Fruit fly (Drosophila melanogaster): ENCODE data around the gene CG6592.

Gene CG6592

DNA sequence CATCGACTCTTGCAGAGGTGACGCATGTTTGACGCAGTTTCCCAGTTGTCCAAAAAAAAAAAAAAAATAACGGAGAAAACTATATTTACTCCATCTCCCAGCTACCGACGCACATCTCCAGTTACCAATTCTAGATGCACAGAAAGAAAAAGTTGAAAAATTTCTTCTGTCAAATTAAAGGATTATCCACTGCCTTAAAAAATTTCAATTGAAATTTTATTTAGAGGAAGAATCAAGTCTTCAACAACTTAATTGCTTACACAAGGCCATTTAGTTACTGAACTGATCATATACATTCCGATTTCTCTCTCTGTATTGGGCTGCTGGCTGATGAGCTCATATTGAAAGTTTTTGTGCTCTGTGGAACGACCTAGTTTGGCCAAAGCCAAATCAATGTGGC, 26.5 kb downstream of the CG6592 start (continued):
- TF ChIP-seq CG17328 (GFP tag; IDR thresholded peaks at IDR 0.05) (0 out of 2 replicates have a peak, but pooled peaks have one; percentile 43), kay (GFP tag; optimal IDR thresholded peaks at IDR 0.05) (no peak), tin (GFP tag; optimal IDR thresholded peaks at IDR 0.05) (no peak), CG7556 (GFP tag; optimal IDR thresholded peaks at IDR 0.05) (peak; percentile 36), esg (GFP tag; conservative IDR thresholded peaks at IDR 0.05) (0 out of 2 replicates have a peak, but pooled peaks have one; percentile 15), CG8089 (GFP tag; optimal IDR thresholded peaks at IDR 0.05) (no peak), trem (tag; optimal IDR thresholded peaks at IDR 0.05) (no peak), CG9817 (tag; optimal IDR thresholded peaks at IDR 0.05) (peak; percentile 45), CG4820 (GFP tag; optimal IDR thresholded peaks at IDR 0.05) (no peak), CG12299 (tag; optimal IDR thresholded peaks at IDR 0.05) (no peak), CG9727 (GFP tag; optimal IDR thresholded peaks at IDR 0.05) (peak; percentile 23), Gug (GFP tag; IDR thresholded peaks at IDR 0.05) (0 out of 4 replicates have a peak, but pooled peaks have one; percentile 17), CG17612 (GFP tag; IDR thresholded peaks at IDR 0.05) (no peak), CG17385 (GFP tag; optimal IDR thresholded peaks at IDR 0.05) (peak; percentile 10), CG5953 (GFP tag; IDR thresholded peaks at IDR 0.05) (no peak), tll (GFP tag; optimal IDR thresholded peaks at IDR 0.05) (no peak), Med (GFP tag) (peak; percentile 72), Hr3 (GFP tag; optimal IDR thresholded peaks at IDR 0.05) (peak; percentile 14), az2 (GFP tag; optimal IDR thresholded peaks at IDR 0.05) (peak; percentile 37), CG5180 (GFP tag; optimal IDR thresholded peaks at IDR 0.05) (no peak), croc (GFP tag; conservative IDR thresholded peaks at IDR 0.05) (peak; percentile 44; the same call in 1 of the 3 replicates), CG11560 (tag; IDR thresholded peaks at IDR 0.05) (no peak), Nf-YC (tag; optimal IDR thresholded peaks at IDR 0.05) (no peak), CG13894 (tag; optimal IDR thresholded peaks at IDR 0.05) (no peak), Doc3 (GFP tag; IDR thresholded peaks at IDR 0.05; ENCODE audit: partially characterized antibody) (no peak), pb (GFP tag; optimal IDR thresholded peaks at IDR 0.05) (no peak), CG1603 (tag; optimal IDR thresholded peaks at IDR 0.05) (peak; percentile 46), Antp (GFP tag; optimal IDR thresholded peaks at IDR 0.05) (peak; percentile 7), bsh (GFP tag; optimal IDR thresholded peaks at IDR 0.05) (peak in 1 of 2 experiments; percentile 55), HmgD (GFP tag; optimal IDR thresholded peaks at IDR 0.05) (no peak), Asciz (GFP tag; optimal IDR thresholded peaks at IDR 0.05) (no peak), CG2875 (GFP tag; optimal IDR thresholded peaks at IDR 0.05) (no peak), chif (GFP tag; optimal IDR thresholded peaks at IDR 0.05) (peak; percentile 27 to 29), Myb (GFP tag; optimal IDR thresholded peaks at IDR 0.05) (peak; percentile 11), Fer2 (tag; optimal IDR thresholded peaks at IDR 0.05) (no peak), hkb (optimal IDR thresholded peaks at IDR 0.05) (no peak), hkb (GFP tag; IDR thresholded peaks at IDR 0.05) (no peak), CG2120 (GFP tag; optimal IDR thresholded peaks at IDR 0.05) (peak; percentile 62), maf-S (GFP tag; optimal IDR thresholded peaks at IDR 0.05) (peak; percentile 15), CG15696 (tag; optimal IDR thresholded peaks at IDR 0.05) (no peak), pum (GFP tag; optimal IDR thresholded peaks at IDR 0.05) (peak; percentile 22), CG1602 (GFP tag; optimal IDR thresholded peaks at IDR 0.05) (peak; percentile 6), nerfin-2 (GFP tag; IDR thresholded peaks at IDR 0.05; ENCODE audit: partially characterized antibody) (no peak), p53 (GFP tag; optimal IDR thresholded peaks at IDR 0.05) (no peak), CG17359 (tag; optimal IDR thresholded peaks at IDR 0.05) (no peak), dimm (GFP tag; IDR thresholded peaks at IDR 0.05) (no peak), CG32532 (GFP tag; IDR thresholded peaks at IDR 0.05) (no peak), pho (GFP tag; optimal IDR thresholded peaks at IDR 0.05) (peak; percentile 38), CG9932 (GFP tag; IDR thresholded peaks at IDR 0.05) (peak; percentile 51; the same call in 1 of the 2 replicates), CG17912 (GFP tag; optimal IDR thresholded peaks at IDR 0.05) (no peak), Hr39 (optimal IDR thresholded peaks at IDR 0.05) (no peak)

All from whole organism, embryonic.